Worm (Caenorhabditis elegans): ENCODE data around the gene sdz-18.

DNA sequence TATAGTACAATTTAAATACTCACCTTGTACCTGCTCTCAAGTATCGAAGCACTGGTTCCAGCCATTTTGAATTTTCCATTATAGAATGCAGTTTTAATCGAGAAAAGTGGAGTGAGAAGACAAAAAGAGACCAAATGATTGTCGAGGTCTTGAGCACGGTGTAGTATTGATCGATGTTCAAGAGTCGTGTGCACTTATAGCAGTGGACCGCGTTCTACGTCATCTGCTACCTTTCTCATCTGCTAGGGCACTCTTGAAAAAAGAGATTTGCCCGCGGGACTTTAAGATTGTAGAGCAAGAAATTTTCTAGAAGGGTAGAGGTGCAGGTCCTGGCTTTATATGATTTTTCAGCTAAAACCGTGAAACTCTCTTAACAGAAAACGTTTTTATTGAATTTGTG is 13.5 kb downstream of the sdz-18 start, which contains the start of gene fbxc-21:
- TF ChIP-seq R02D3.7 (tag; optimal IDR thresholded peaks at IDR 0.05) (no peak), fkh-10 (GFP tag; optimal IDR thresholded peaks at IDR 0.05) (no peak), nhr-12 (tag; optimal IDR thresholded peaks at IDR 0.05) (no peak), nhr-77 (tag; optimal IDR thresholded peaks at IDR 0.05) (no peak), snpc-4 (tag; optimal IDR thresholded peaks at IDR 0.05) (no peak), mdl-1 (tag; optimal IDR thresholded peaks at IDR 0.05) (no peak), pha-4 (tag; optimal IDR thresholded peaks at IDR 0.05) (no peak), lin-39 (tag; optimal IDR thresholded peaks at IDR 0.05) (no peak)
